Worm (Caenorhabditis elegans): ENCODE data around the gene Y43F8B.20.
A peak's percentile ranks its signal among the peaks of the same experiment; 100 is the strongest.

The Y43F8B.20 gene

DNA sequence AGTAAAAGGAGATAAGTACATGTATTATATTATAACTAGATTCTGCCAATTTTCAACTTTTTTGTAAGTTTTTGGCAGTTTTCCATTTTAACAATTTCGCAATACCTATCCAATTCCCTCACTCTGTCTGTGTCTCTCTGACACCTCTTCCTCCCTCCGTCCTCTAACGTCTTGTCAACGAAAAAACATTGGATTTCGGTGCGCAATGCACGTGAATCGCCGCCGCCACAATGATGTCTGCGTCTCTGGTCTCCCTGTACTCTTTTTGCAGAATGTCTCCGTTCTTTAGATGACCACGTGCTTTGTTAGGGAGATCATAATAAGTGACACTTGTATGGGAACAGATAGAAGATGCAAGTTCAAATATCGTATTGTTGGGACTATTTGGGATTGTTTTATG lies 20.4 kb downstream of the Y43F8B.20 start (continued):
- peak; percentile 87 for TF ChIP-seq C06A6.2 (GFP tag; conservative IDR thresholded peaks at IDR 0.05)
- TF ChIP-seq cebp-1 (GFP tag; IDR thresholded peaks at IDR 0.05) = peak; percentile 99
- TF ChIP-seq cebp-1 (tag; optimal IDR thresholded peaks at IDR 0.05) = peak; percentile 100
- TF ChIP-seq snpc-1.3 (tag; optimal IDR thresholded peaks at IDR 0.05; ENCODE audit: insufficient read depth) = no peak
- peak; percentile 75 for TF ChIP-seq let-526 (GFP tag; IDR thresholded peaks at IDR 0.05)
- TF ChIP-seq egl-44 (GFP tag; IDR thresholded peaks at IDR 0.05) = peak; percentile 89
- peak; percentile 11 for TF ChIP-seq ztf-18 (tag; optimal IDR thresholded peaks at IDR 0.05)
- no peak for TF ChIP-seq F39B2.1 (GFP tag; IDR thresholded peaks at IDR 0.05)
- TF ChIP-seq chd-7 (tag; optimal IDR thresholded peaks at IDR 0.05) = peak; percentile 92
- TF ChIP-seq mcd-1 (GFP tag; IDR thresholded peaks at IDR 0.05) = peak; percentile 66
- TF ChIP-seq F52B5.7 (tag; optimal IDR thresholded peaks at IDR 0.05) = no peak
- TF ChIP-seq nhr-179 (tag; optimal IDR thresholded peaks at IDR 0.05) = no peak
- no peak for TF ChIP-seq madf-3 (GFP tag; IDR thresholded peaks at IDR 0.05)
- TF ChIP-seq tbp1 (GFP tag; optimal IDR thresholded peaks at IDR 0.05) = peak; percentile 63
- TF ChIP-seq ceh-27 (GFP tag; optimal IDR thresholded peaks at IDR 0.05) = peak; percentile 95
- TF ChIP-seq zim-3 (tag; optimal IDR thresholded peaks at IDR 0.05) = no peak
- no peak for TF ChIP-seq snpc-3.4 (tag; optimal IDR thresholded peaks at IDR 0.05)
- peak; percentile 95 for TF ChIP-seq unc-62 (GFP tag; optimal IDR thresholded peaks at IDR 0.05)
- no peak for TF ChIP-seq lag-1 (GFP tag; IDR thresholded peaks at IDR 0.05)
- TF ChIP-seq snpc-1.1 (tag; optimal IDR thresholded peaks at IDR 0.05; ENCODE audit: insufficient read depth) = no peak
- TF ChIP-seq ztf-3 (GFP tag; optimal IDR thresholded peaks at IDR 0.05) = peak; percentile 57
- TF ChIP-seq nfyb-1 (GFP tag; IDR thresholded peaks at IDR 0.05) = peak; percentile 73
- TF ChIP-seq C17E4.6 (GFP tag; IDR thresholded peaks at IDR 0.05) = no peak
- TF ChIP-seq tlf-1 (GFP tag; optimal IDR thresholded peaks at IDR 0.05) = peak; percentile 75
- no peak for TF ChIP-seq lir-1 (GFP tag; conservative IDR thresholded peaks at IDR 0.05)
- 0 out of 2 replicates have a peak, but pooled peaks have one; percentile 33 for TF ChIP-seq rcor-1 (GFP tag; IDR thresholded peaks at IDR 0.05)
- TF ChIP-seq ceh-91 (GFP tag; IDR thresholded peaks at IDR 0.05) = no peak
- TF ChIP-seq xnd-1 (tag; optimal IDR thresholded peaks at IDR 0.05) = no peak
- TF ChIP-seq Y67H2A.10 (GFP tag; conservative IDR thresholded peaks at IDR 0.05) = no peak
- no peak for TF ChIP-seq lsy-27 (tag; optimal IDR thresholded peaks at IDR 0.05; ENCODE audit: borderline replicate concordance, insufficient read depth)
- peak; percentile 90 for TF ChIP-seq F22D6.2 (tag; optimal IDR thresholded peaks at IDR 0.05)
- TF ChIP-seq hmg-1.2 (GFP tag; IDR thresholded peaks at IDR 0.05) = peak; percentile 99
- no peak for TF ChIP-seq madf-8 (GFP tag; conservative IDR thresholded peaks at IDR 0.05)
- TF ChIP-seq Y95B8A.8 (GFP tag; IDR thresholded peaks at IDR 0.05) = no peak
- TF ChIP-seq bed-1 (GFP tag; IDR thresholded peaks at IDR 0.05) = no peak
- no peak for TF ChIP-seq ama-1 (optimal IDR thresholded peaks at IDR 0.05)
- TF ChIP-seq ama-1 (GFP tag; optimal IDR thresholded peaks at IDR 0.05) = no peak
- TF ChIP-seq K12H6.12 (tag; optimal IDR thresholded peaks at IDR 0.05) = peak; percentile 90
- peak; percentile 64 for TF ChIP-seq die-1 (tag; optimal IDR thresholded peaks at IDR 0.05)
- TF ChIP-seq ztf-6 (GFP tag; IDR thresholded peaks at IDR 0.05) = no peak
- no peak for TF ChIP-seq nhr-27 (tag; optimal IDR thresholded peaks at IDR 0.05)
- no peak for TF ChIP-seq akir-1 (GFP tag; optimal IDR thresholded peaks at IDR 0.05)
- no peak for TF ChIP-seq lsl-1 (GFP tag; optimal IDR thresholded peaks at IDR 0.05)
- no peak for TF ChIP-seq F23B12.7 (tag; optimal IDR thresholded peaks at IDR 0.05; ENCODE audit: insufficient read depth)
- TF ChIP-seq lin-35 (GFP tag; optimal IDR thresholded peaks at IDR 0.05) = peak in 1 of 3 experiments; percentile 48
- no peak for TF ChIP-seq hmg-20 (GFP tag; IDR thresholded peaks at IDR 0.05)
- TF ChIP-seq rec-8 (tag; optimal IDR thresholded peaks at IDR 0.05) = no peak
- no peak for TF ChIP-seq T07F8.4 (tag; optimal IDR thresholded peaks at IDR 0.05)

Measured in whole organism, young adult.